Worm (Caenorhabditis elegans): ENCODE results near the gene F26H11.4.

DNA sequence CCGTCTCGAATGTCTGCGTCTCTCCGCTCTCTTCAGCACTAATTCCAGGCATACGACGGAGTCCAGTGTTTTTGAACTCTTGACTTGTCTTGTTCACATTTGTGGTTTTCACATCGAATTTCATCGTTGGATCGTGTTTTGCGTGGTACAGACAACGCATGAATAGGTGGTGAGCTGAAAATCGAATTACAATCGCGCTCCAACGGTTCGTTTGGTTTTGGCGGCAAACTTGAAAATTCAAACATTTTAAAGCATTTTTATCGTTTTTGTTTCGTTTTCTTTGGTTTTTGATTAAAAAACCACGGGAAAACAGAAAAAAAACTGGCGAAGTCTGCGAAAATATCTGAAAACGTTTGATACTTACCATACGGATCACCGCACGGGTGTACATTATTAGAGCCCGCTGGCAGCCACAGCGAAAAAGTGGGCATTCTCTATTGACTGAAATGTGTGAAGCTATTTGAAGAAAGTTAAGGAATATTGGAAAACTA, 4.7 kb downstream of the F26H11.4 start, which contains the start of gene exl-1:
- TF ChIP-seq unc-62 (GFP tag; optimal IDR thresholded peaks at IDR 0.05) = no peak
- no peak for TF ChIP-seq nhr-12 (tag; optimal IDR thresholded peaks at IDR 0.05)
- no peak for TF ChIP-seq snpc-4 (tag; optimal IDR thresholded peaks at IDR 0.05)

All from whole organism, L3 larva.